Worm (Caenorhabditis elegans) whole organism, L2 larva: ENCODE data around the gene swd-2.1.

Experiments used
- lin-13 ChIP-seq: fragments of 150-350 bp; optimal IDR thresholded peaks from 2 replicates; lab custom pipeline; 2014; ENCODE audit warnings: missing biosample characterization, missing genetic modification reagents, missing genetic modification characterization
- nhr-11 ChIP-seq: fragments of 150-350 bp; optimal IDR thresholded peaks from 2 replicates; lab custom pipeline; 2014; ENCODE audit warnings: missing biosample characterization, missing genetic modification characterization
- unc-62 ChIP-seq: fragments of 150-350 bp; optimal IDR thresholded peaks from 2 replicates; lab custom pipeline; 2014; ENCODE audit warnings: missing biosample characterization, missing genetic modification reagents, missing genetic modification characterization

DNA sequence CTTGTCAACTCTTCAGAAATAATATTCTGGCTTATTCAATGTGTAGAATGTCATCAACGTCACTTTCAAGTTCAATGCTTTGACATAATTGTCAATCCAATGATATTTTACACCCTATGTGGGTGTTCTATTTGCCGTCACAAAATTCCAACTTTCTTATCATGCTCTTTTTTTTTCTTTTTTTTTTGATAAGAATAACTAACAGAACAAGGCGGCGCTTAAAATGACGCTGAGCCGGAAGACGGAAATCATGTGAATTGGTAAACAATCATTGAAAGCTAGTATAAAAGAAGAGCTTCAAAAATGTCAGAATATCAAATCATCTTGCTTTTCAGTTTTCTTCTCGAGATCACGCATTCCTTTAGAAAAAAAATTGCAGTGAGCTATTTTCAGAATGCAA lies 49.5 kb upstream of the swd-2.1 start, which contains the start of gene C50F7.5:
- TF ChIP-seq lin-13 (no peak), unc-62 (GFP tag; lab: Kevin White, UChicago) (no peak), nhr-11 (no peak)
